Fruit fly (Drosophila melanogaster): ENCODE measurements around the gene baz.

DNA sequence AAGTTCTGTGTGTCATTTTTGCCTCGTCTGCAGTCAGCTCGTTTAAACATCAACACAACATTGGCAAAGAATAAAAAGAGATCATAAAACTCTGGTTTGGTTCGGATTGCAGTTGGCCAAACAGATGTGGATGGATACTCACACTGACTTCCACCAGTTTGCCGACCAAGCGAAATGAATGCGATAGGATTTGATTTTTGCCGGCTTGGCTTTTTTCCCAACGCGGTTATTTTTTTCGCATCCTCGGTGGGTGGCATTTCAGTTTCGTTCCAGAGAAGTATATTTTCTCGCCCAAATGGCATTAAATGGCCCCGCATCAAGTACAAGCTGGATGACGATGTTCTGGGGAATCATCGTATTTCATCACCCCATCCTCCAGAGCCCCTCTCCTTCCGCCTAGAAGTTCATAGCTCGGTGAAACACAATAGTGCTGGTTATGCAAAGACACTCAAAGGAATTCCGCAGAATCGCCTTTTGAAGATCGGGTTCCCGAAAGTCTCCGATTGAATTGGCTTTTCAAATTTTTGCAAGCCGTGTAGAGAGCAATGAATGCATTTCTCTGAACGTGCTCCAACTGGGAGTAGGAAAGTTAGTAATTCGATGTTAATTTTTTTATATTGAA lies 49.1 kb upstream of the baz start:
- TF ChIP-seq psq (optimal IDR thresholded peaks at IDR 0.05) (no peak), h (optimal IDR thresholded peaks at IDR 0.05) (no peak)

Data from Kc167 (cell line).